Worm (Caenorhabditis elegans) whole organism, L4 larva: Measurements from ENCODE around the gene srd-7.
"Not testable (repeated sequence)": the region's sequence is repeated elsewhere in the genome, so short reads cannot be mapped to it uniquely, and the experiment has no call there.

ENCODE experiments used
- D1046.2 ChIP-seq: fragments of 200-800 bp; sonication (Bioruptor generic); IDR thresholded peaks from 2 replicates; pipeline ENCODE4 v1.3.6; 2022; ENCODE audit warnings: missing genetic modification characterization, missing compliant biosample characterization
- F37D6.2 ChIP-seq: sonication (generic microtip); optimal IDR thresholded peaks from 2 replicates; lab custom pipeline; 2016; ENCODE audit warnings: mild to moderate bottlenecking, missing genetic modification characterization, missing compliant biosample characterization
- F49E8.2 ChIP-seq: sonication (generic microtip); optimal IDR thresholded peaks from 2 replicates; lab custom pipeline; 2016; ENCODE audit warnings: missing compliant biosample characterization, mild to moderate bottlenecking, missing genetic modification characterization, borderline replicate concordance
- T20F7.1 ChIP-seq: fragments of 200-800 bp; sonication (Bioruptor generic); optimal IDR thresholded peaks from 2 replicates; lab custom pipeline; 2018; ENCODE audit warnings: mild to moderate bottlenecking, missing genetic modification characterization, missing compliant biosample characterization
- Y5F2A.4 ChIP-seq: fragments of 200-800 bp; sonication (Bioruptor generic); optimal IDR thresholded peaks from 2 replicates; lab custom pipeline; 2018; ENCODE audit warnings: mild to moderate bottlenecking, missing genetic modification characterization, missing compliant biosample characterization
- aly-2 ChIP-seq: sonication (generic microtip); optimal IDR thresholded peaks from 2 replicates; lab custom pipeline; 2018; ENCODE audit warnings: missing biosample characterization, missing genetic modification characterization
- ama-1 ChIP-seq: fragments of 150-350 bp; optimal IDR thresholded peaks from 2 replicates; lab custom pipeline; 2014; ENCODE audit warnings: inconsistent platforms, mixed read lengths
- arid-1 ChIP-seq: fragments of 200-800 bp; sonication (Bioruptor generic); conservative IDR thresholded peaks from 2 replicates; pipeline ENCODE4 v1.3.6; 2022; ENCODE audit warnings: missing genetic modification reagents, missing genetic modification characterization, missing compliant biosample characterization
- cey-2 ChIP-seq: sonication (generic microtip); optimal IDR thresholded peaks from 3 replicates; lab custom pipeline; 2017; ENCODE audit warnings: missing genetic modification characterization, mild to moderate bottlenecking, missing compliant biosample characterization, antibody characterized with exemption, borderline replicate concordance; ENCODE audit not compliant: insufficient read depth
- daf-12 ChIP-seq: fragments of 150-350 bp; optimal IDR thresholded peaks from 2 replicates; lab custom pipeline; 2014; ENCODE audit warnings: missing biosample characterization, missing genetic modification reagents, missing genetic modification characterization
- dmd-6 ChIP-seq: fragments of 200-800 bp; sonication (Bioruptor generic); IDR thresholded peaks from 2 replicates; pipeline ENCODE4 v1.3.6; 2022; ENCODE audit warnings: missing genetic modification reagents, missing genetic modification characterization, missing compliant biosample characterization
- dve-1 ChIP-seq: sonication (generic microtip); optimal IDR thresholded peaks from 2 replicates; lab custom pipeline; 2017; ENCODE audit warnings: antibody characterized with exemption, mild to moderate bottlenecking, missing genetic modification characterization, missing compliant biosample characterization; ENCODE audit not compliant: insufficient read depth
- fkh-10 ChIP-seq: fragments of 150-350 bp; optimal IDR thresholded peaks from 2 replicates; lab custom pipeline; 2014; ENCODE audit warnings: missing biosample characterization, missing genetic modification reagents, missing genetic modification characterization
- hif-1 ChIP-seq, 2 experiments: sonication (generic microtip); optimal IDR thresholded peaks; 2 replicates each; lab custom pipeline; 2016 to 2017; ENCODE audit warnings: missing compliant biosample characterization in 2 of 2, missing genetic modification characterization in 2 of 2, missing genetic modification reagents in 2 of 2, missing genotype in 2 of 2, mild to moderate bottlenecking in 1 of 2
- hmg-1.1 ChIP-seq: fragments of 200-800 bp; sonication (Bioruptor generic); IDR thresholded peaks from 2 replicates; pipeline ENCODE4 v1.3.6; 2022; ENCODE audit warnings: missing genetic modification reagents, missing genetic modification characterization, missing compliant biosample characterization
- lim-7 ChIP-seq: fragments of 200-800 bp; sonication (Bioruptor generic); IDR thresholded peaks from 2 replicates; pipeline ENCODE4 v1.3.6; 2022; ENCODE audit warnings: missing genetic modification characterization, missing compliant biosample characterization
- lin-15B ChIP-seq: fragments of 150-350 bp; sonication (generic microtip); optimal IDR thresholded peaks from 3 replicates; lab custom pipeline; 2014; ENCODE audit warnings: missing biosample characterization, missing genetic modification characterization
- madf-9 ChIP-seq: fragments of 200-800 bp; sonication (Bioruptor generic); conservative IDR thresholded peaks from 2 replicates; pipeline ENCODE4 v1.3.6; 2022; ENCODE audit warnings: missing genetic modification reagents, missing genetic modification characterization, missing compliant biosample characterization
- mdl-1 ChIP-seq, 2 experiments: fragments of 150-350 bp in 1 of 2; sonication (generic microtip) in 1 of 2; optimal IDR thresholded peaks; 2 replicates each; lab custom pipeline; 2014 to 2017; ENCODE audit warnings: missing biosample characterization in 2 of 2, missing genetic modification characterization in 2 of 2
- mes-2 ChIP-seq: sonication (generic microtip); optimal IDR thresholded peaks from 2 replicates; lab custom pipeline; 2016; ENCODE audit warnings: missing genotype, mild to moderate bottlenecking, missing genetic modification characterization, missing compliant biosample characterization; ENCODE audit not compliant: poor library complexity, severe bottlenecking
- nhr-11 ChIP-seq: fragments of 150-350 bp; optimal IDR thresholded peaks from 2 replicates; lab custom pipeline; 2014; ENCODE audit warnings: missing biosample characterization, missing genetic modification characterization
- nhr-28 ChIP-seq: fragments of 150-350 bp; optimal IDR thresholded peaks from 2 replicates; lab custom pipeline; 2014; ENCODE audit warnings: missing biosample characterization, missing genetic modification characterization
- nhr-77 ChIP-seq: fragments of 150-350 bp; optimal IDR thresholded peaks from 2 replicates; lab custom pipeline; 2014; ENCODE audit warnings: missing biosample characterization, missing genetic modification characterization
- pha-4 ChIP-seq, 2 experiments: fragments of 150-350 bp in 1 of 2; fragments of 200-800 bp in 1 of 2; sonication (Bioruptor generic) in 1 of 2; IDR thresholded peaks in 1 of 2; optimal IDR thresholded peaks in 1 of 2; 2 replicates each; pipeline versions ENCODE4 v1.3.6 to Lab custom; 2014 to 2022; ENCODE audit warnings: missing genetic modification characterization in 2 of 2, missing genetic modification reagents in 2 of 2, missing biosample characterization in 1 of 2, missing compliant biosample characterization in 1 of 2
- pqm-1 ChIP-seq: sonication (generic microtip); optimal IDR thresholded peaks from 2 replicates; lab custom pipeline; 2017; ENCODE audit warnings: missing biosample characterization, missing genetic modification characterization
- sdz-12 ChIP-seq: fragments of 200-800 bp; sonication (Bioruptor generic); optimal IDR thresholded peaks from 2 replicates; lab custom pipeline; 2018; ENCODE audit warnings: mild to moderate bottlenecking, missing genetic modification characterization, missing compliant biosample characterization
- snpc-1.2 ChIP-seq: fragments of 200-800 bp; sonication (Bioruptor generic); IDR thresholded peaks from 2 replicates; pipeline ENCODE4 v1.3.6; 2022; ENCODE audit warnings: missing genetic modification reagents, missing genetic modification characterization, missing compliant biosample characterization
- spr-1 ChIP-seq: sonication (generic microtip); optimal IDR thresholded peaks from 2 replicates; lab custom pipeline; 2016; ENCODE audit warnings: mild to moderate bottlenecking, missing genetic modification characterization, missing compliant biosample characterization
- spr-3 ChIP-seq: fragments of 200-800 bp; sonication (Bioruptor generic); optimal IDR thresholded peaks from 2 replicates; lab custom pipeline; 2018; ENCODE audit warnings: mild to moderate bottlenecking, missing genetic modification characterization, missing compliant biosample characterization
- unc-130 ChIP-seq: sonication (generic microtip); optimal IDR thresholded peaks from 2 replicates; lab custom pipeline; 2016; ENCODE audit warnings: missing genetic modification reagents, missing genetic modification characterization, missing compliant biosample characterization
- unc-39 ChIP-seq: sonication (generic microtip); optimal IDR thresholded peaks from 2 replicates; lab custom pipeline; 2017; ENCODE audit warnings: missing biosample characterization, missing genetic modification characterization
- zag-1 ChIP-seq: fragments of 150-350 bp; optimal IDR thresholded peaks from 2 replicates; lab custom pipeline; 2014; ENCODE audit warnings: missing biosample characterization, missing genetic modification characterization
- zip-11 ChIP-seq: fragments of 200-800 bp; sonication (Bioruptor generic); IDR thresholded peaks from 2 replicates; pipeline ENCODE4 v1.3.6; 2022; ENCODE audit warnings: missing genetic modification characterization, missing compliant biosample characterization

Gene srd-7

DNA sequence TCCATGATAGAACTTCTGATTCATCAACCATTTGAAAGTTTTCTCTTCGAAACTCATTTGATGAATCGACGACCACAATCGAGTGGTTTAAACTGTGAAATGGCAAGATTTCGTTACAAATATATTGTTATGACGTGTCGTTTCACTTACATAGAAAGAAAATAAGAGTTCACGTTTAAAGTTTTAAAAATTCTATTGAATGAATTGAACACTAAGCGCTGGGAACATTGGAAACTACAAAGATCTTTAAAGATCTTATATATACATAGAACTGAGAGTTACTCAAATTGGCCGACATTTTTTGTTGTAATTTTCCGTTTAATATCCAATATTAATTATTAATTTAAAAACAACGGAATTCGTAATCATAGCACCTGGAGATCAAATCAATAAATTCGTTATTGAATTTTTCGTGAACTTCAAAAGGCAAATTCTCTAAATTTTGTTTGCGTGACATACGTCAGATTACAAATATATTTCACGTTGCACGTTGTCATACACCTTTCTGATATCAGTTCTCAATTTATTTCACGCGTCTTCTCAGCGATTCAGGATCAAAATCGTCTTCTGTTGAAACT, 28.9 kb downstream of the srd-7 start, which contains the start of the genes T25B9.4 and T25B9.6:
TSS of gene T25B9.4 (minus strand) at position 101 of the 578 bp plus-strand sequence.
TSS of gene T25B9.6 (plus strand) at position 528 of the 578 bp plus-strand sequence.
- TF ChIP-seq cey-2 (tag; lab: Kevin White, UChicago): no peak
- TF ChIP-seq madf-9 (GFP tag; lab: Robert Waterston, UW): no peak
- no peak for TF ChIP-seq spr-3 (GFP tag; lab: Kevin White, UChicago)
- TF ChIP-seq, all 104 proteins: peak for 0

DNA sequence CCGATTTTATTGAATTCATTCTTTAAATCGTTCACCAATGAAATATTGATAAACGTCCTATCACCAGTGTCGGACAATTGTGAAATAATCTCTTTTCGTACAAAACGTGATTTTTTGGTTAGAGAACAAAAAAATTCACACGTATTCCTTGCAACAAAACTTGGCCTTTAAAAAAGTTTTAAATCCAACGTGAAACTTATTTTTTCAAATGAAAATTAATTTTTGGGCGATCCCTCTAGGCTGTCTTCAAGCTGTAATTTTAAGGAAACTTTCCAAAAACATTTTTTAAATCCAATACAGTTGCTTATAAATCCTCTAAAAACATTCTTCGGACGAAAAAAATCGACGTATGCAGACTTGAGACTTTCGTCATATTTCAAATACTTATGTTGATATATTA, 31.9 kb downstream of the srd-7 start, which contains the start of gene T25B9.5:
TSS of gene T25B9.5 (minus strand) at position 101 of the 400 bp plus-strand sequence.
- TF ChIP-seq daf-12: no peak
- no peak for TF ChIP-seq mes-2
- TF ChIP-seq unc-130 (GFP tag; lab: Kevin White, UChicago): no peak
- no peak for TF ChIP-seq aly-2 (tag; lab: Kevin White, UChicago)
- no peak for TF ChIP-seq pqm-1 (tag; lab: Kevin White, UChicago)
- no peak for TF ChIP-seq snpc-1.2 (GFP tag; lab: Robert Waterston, UW)
- TF ChIP-seq nhr-11 (tag; lab: Kevin White, UChicago): no peak
- no peak for TF ChIP-seq F37D6.2 (tag; lab: Kevin White, UChicago)
- TF ChIP-seq F49E8.2 (tag; lab: Kevin White, UChicago): no peak
- no peak for TF ChIP-seq mdl-1 (tag; optimal IDR thresholded peaks at IDR 0.05; lab: Kevin White, UChicago)
- no peak for TF ChIP-seq spr-3 (GFP tag; lab: Kevin White, UChicago)
- no peak for TF ChIP-seq T20F7.1 (GFP tag; lab: Kevin White, UChicago)
- TF ChIP-seq lim-7 (GFP tag; lab: Robert Waterston, UW): no peak
- no peak for TF ChIP-seq Y5F2A.4 (GFP tag; lab: Kevin White, UChicago)
- TF ChIP-seq dve-1 (tag; lab: Kevin White, UChicago): no peak
- no peak for TF ChIP-seq unc-39 (tag; lab: Kevin White, UChicago)
- no peak for TF ChIP-seq hmg-1.1 (GFP tag; lab: Robert Waterston, UW)

DNA sequence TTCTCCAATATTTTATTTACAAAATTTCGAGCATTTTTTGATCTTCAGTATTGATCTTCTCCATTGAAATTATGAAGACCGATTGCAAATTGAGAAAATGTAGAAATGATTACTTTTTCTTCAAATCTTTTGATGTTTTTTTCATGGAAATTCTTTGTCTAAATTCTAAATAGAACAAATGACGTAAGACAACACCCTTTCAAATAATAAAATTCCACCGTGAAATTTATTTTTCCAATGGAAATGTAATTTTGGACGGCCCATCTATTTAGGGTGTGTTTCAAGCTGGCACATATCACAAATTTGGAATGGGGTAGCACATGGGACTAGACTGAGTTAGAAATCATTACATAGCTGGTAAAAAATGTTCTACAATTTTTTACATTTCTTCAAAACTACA, 34.9 kb downstream of the srd-7 start, which contains the start of gene T25B9.2:
TSS of gene T25B9.2 (minus strand) at position 101 of the 400 bp plus-strand sequence.
- TF ChIP-seq zip-11; zag-1 (tag; lab: Kevin White, UChicago); ama-1 (lab: Kevin White, UChicago): not testable (repeated sequence)

DNA sequence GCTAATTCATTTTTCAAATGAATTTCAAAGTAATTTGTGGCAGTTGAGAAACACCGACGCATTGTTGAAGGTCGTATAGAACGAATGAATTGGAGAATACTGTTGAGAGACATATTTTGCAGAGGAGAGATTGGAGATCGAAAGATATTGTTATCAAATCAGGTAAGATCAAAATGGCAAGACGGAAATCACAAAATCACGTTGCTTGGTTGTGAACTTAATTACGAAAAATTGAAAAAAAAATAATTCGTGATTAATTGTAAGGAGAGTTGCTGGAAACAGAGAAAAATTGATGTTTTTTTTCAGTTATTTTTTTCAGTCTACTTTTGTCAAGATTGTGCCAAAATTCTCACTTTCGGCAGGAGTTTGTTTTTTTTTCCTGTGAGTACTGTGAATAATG, 36.6 kb downstream of the srd-7 start, which contains the start of gene T25B9.1:
TSS of gene T25B9.1 (minus strand) at position 101 of the 400 bp plus-strand sequence.
- TF ChIP-seq hif-1 (tag; optimal IDR thresholded peaks at IDR 0.05; lab: Kevin White, UChicago) (no peak), lin-15B (tag; lab: Kevin White, UChicago) (no peak), arid-1 (GFP tag; lab: Robert Waterston, UW) (no peak), pha-4 (GFP tag; IDR thresholded peaks at IDR 0.05; lab: Robert Waterston, UW) (no peak), pha-4 (tag; optimal IDR thresholded peaks at IDR 0.05; lab: Kevin White, UChicago) (no peak), snpc-1.2 (GFP tag; lab: Robert Waterston, UW) (no peak), sdz-12 (no peak), nhr-28 (tag; lab: Kevin White, UChicago) (no peak), unc-130 (GFP tag; lab: Kevin White, UChicago) (no peak), fkh-10 (GFP tag; lab: Kevin White, UChicago) (no peak), dmd-6 (GFP tag; lab: Robert Waterston, UW) (no peak)

DNA sequence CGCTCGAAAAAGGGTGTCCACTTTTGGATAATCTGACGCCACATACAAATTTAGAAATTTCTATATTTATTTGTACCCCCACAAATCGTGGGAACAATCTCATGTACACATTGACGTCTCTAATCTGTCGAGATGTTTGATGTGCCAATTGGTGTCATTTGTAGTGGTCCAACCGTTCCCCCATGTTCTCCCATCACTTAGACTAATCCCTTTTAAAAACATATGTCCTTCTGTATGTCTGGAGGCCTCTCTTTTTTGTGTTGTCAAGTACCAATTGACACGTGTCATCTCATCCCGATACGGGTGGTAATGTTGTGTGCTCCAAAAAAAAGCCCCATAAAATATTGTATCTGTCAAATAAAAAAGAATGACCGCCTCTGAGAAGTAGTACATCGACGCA, 41.3 kb downstream of the srd-7 start:
- TF ChIP-seq D1046.2: no peak
- TF ChIP-seq spr-1 (tag; lab: Kevin White, UChicago): no peak
- TF ChIP-seq nhr-77 (tag; lab: Kevin White, UChicago): no peak
- no peak for TF ChIP-seq ama-1 (lab: Kevin White, UChicago)
